Worm (Caenorhabditis elegans) whole organism, L4 larva: ENCODE measurements around the gene taf-6.2.

Source experiments
- fkh-10 ChIP-seq: fragments of 150-350 bp; optimal IDR thresholded peaks from 2 replicates; lab custom pipeline; 2014; ENCODE audit warnings: missing biosample characterization, missing genetic modification reagents, missing genetic modification characterization
- lin-39 ChIP-seq: fragments of 150-350 bp; optimal IDR thresholded peaks from 2 replicates; lab custom pipeline; 2014; ENCODE audit warnings: missing biosample characterization, missing genetic modification reagents, missing genetic modification characterization
- php-3 ChIP-seq: fragments of 200-800 bp; sonication (Bioruptor generic); IDR thresholded peaks from 2 replicates; pipeline ENCODE4 v1.3.6; 2022; ENCODE audit warnings: missing genetic modification reagents, missing genetic modification characterization, missing compliant biosample characterization
- snpc-4 ChIP-seq: fragments of 150-350 bp; optimal IDR thresholded peaks from 2 replicates; lab custom pipeline; 2014; ENCODE audit warnings: missing biosample characterization, missing genetic modification characterization

- TF ChIP-seq lin-39 (tag; lab: Kevin White, UChicago) (no peak), php-3 (GFP tag; lab: Robert Waterston, UW) (no peak), snpc-4 (tag; lab: Kevin White, UChicago) (no peak), fkh-10 (GFP tag; lab: Kevin White, UChicago) (no peak)
Measured at ce11 chrIV:3646338-3647154, 48.0 kb downstream of the taf-6.2 start.
